Worm (Caenorhabditis elegans): ENCODE results near the gene R13H7.2.

DNA sequence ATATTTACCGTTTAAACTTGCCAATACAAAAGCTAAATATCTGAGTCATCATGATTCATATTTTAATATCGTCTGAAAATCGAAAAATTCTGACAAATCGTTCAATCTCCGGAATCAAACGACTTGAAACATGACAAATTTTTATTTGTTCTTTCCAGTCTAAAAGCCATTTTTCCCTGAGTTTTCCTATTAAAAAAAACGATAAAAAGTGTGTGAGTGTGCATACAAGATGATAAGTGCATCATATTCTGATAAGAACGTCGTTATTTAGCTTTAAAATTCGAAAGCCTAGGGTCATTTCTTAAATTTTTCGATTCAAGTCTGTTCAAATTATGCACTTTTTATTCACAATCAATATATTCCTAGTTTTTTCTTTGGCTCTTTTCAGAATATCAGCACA is 29.3 kb downstream of the R13H7.2 start, which contains the start of gene H20E11.1:
- no peak for TF ChIP-seq snpc-4 (tag; optimal IDR thresholded peaks at IDR 0.05)
- TF ChIP-seq mab-5 (tag; optimal IDR thresholded peaks at IDR 0.05) = no peak
- no peak for TF ChIP-seq lsy-2 (tag; optimal IDR thresholded peaks at IDR 0.05)
- no peak for TF ChIP-seq unc-39 (tag; optimal IDR thresholded peaks at IDR 0.05)
- TF ChIP-seq blmp-1 (tag; optimal IDR thresholded peaks at IDR 0.05) = no peak
- no peak for TF ChIP-seq ceh-43 (GFP tag; optimal IDR thresholded peaks at IDR 0.05)
- no peak for TF ChIP-seq pha-4 (tag; optimal IDR thresholded peaks at IDR 0.05)
- TF ChIP-seq ces-1 (GFP tag; optimal IDR thresholded peaks at IDR 0.05) = no peak
- no peak for TF ChIP-seq tbx-8 (GFP tag; optimal IDR thresholded peaks at IDR 0.05)
- TF ChIP-seq unc-62 (GFP tag; optimal IDR thresholded peaks at IDR 0.05) = no peak
- no peak for TF ChIP-seq nhr-237 (tag; optimal IDR thresholded peaks at IDR 0.05)
- no peak for TF ChIP-seq lin-13 (tag; optimal IDR thresholded peaks at IDR 0.05)
- TF ChIP-seq elt-3 (tag; optimal IDR thresholded peaks at IDR 0.05) = no peak
